Worm (Caenorhabditis elegans) whole organism, L2 larva: ENCODE measurements around the gene unc-36.

Experiments used
- ZK546.5 ChIP-seq: sonication (generic microtip); optimal IDR thresholded peaks from 2 replicates; lab custom pipeline; 2017; ENCODE audit warnings: missing biosample characterization, missing genetic modification characterization
- ama-1 ChIP-seq: fragments of 150-350 bp; optimal IDR thresholded peaks from 2 replicates; lab custom pipeline; 2018; ENCODE audit warnings: inconsistent platforms
- dmd-4 ChIP-seq: sonication (generic microtip); optimal IDR thresholded peaks from 2 replicates; lab custom pipeline; 2017; ENCODE audit warnings: missing biosample characterization, missing genetic modification characterization
- nhr-12 ChIP-seq: fragments of 150-350 bp; optimal IDR thresholded peaks from 2 replicates; lab custom pipeline; 2014; ENCODE audit warnings: missing biosample characterization, missing genetic modification characterization
- snpc-4 ChIP-seq: fragments of 150-350 bp; optimal IDR thresholded peaks from 2 replicates; lab custom pipeline; 2014; ENCODE audit warnings: missing biosample characterization, missing genetic modification characterization
- ztf-11 ChIP-seq: sonication (generic microtip); optimal IDR thresholded peaks from 2 replicates; lab custom pipeline; 2017; ENCODE audit warnings: missing biosample characterization, missing genetic modification characterization

- TF ChIP-seq ama-1 (lab: Kevin White, UChicago) (no peak), dmd-4 (tag; lab: Kevin White, UChicago) (no peak), nhr-12 (no peak), snpc-4 (tag; lab: Kevin White, UChicago) (no peak), ztf-11 (tag; lab: Kevin White, UChicago) (no peak), ZK546.5 (tag; lab: Kevin White, UChicago) (no peak)
Measured at ce11 chrIII:8178924-8179323, 22.1 kb downstream of the unc-36 start, which contains the start of gene C50C3.5.
